Fruit fly (Drosophila melanogaster) whole organism, embryonic: Measurements from ENCODE around the gene CG13012.

Experiments used
- ATbp ChIP-seq: fragments of 200-800 bp; sonication (Bioruptor generic); optimal IDR thresholded peaks from 2 replicates; lab custom pipeline; 2017; ENCODE audit warnings: missing biosample characterization, mild to moderate bottlenecking, missing genetic modification characterization, missing genetic modification reagents
- CG10147 ChIP-seq: fragments of 200-800 bp; sonication (Bioruptor generic); optimal IDR thresholded peaks from 2 replicates; lab custom pipeline; 2019; ENCODE audit warnings: missing biosample characterization, mild to moderate bottlenecking, missing genetic modification characterization, moderate library complexity
- CG11723 ChIP-seq: fragments of 200-800 bp; sonication (Bioruptor generic); optimal IDR thresholded peaks from 2 replicates; lab custom pipeline; 2017; ENCODE audit warnings: missing biosample characterization, mild to moderate bottlenecking, missing genetic modification characterization
- CG13287 ChIP-seq: fragments of 200-800 bp; sonication (Bioruptor generic); IDR thresholded peaks from 2 replicates; pipeline ENCODE4 v1.3.6; 2022; ENCODE audit warnings: missing biosample characterization, missing genetic modification characterization; ENCODE audit not compliant: partially characterized antibody
- CG1529 ChIP-seq: fragments of 200-800 bp; sonication (Bioruptor generic); optimal IDR thresholded peaks from 3 replicates; lab custom pipeline; 2018; ENCODE audit warnings: missing biosample characterization, missing genetic modification characterization
- CG17359 ChIP-seq: fragments of 200-800 bp; sonication (Bioruptor generic); optimal IDR thresholded peaks from 3 replicates; lab custom pipeline; 2018; ENCODE audit warnings: missing biosample characterization, mild to moderate bottlenecking, missing genetic modification characterization, moderate library complexity
- CG2875 ChIP-seq: fragments of 200-800 bp; sonication (Bioruptor generic); optimal IDR thresholded peaks from 2 replicates; lab custom pipeline; 2017; ENCODE audit warnings: missing biosample characterization, mild to moderate bottlenecking, missing genetic modification characterization, missing genetic modification reagents
- CG3995 ChIP-seq: fragments of 200-800 bp; sonication (Bioruptor generic); optimal IDR thresholded peaks from 3 replicates; lab custom pipeline; 2016; ENCODE audit warnings: missing biosample characterization, missing genetic modification characterization
- CG4328 ChIP-seq: fragments of 200-800 bp; sonication (Bioruptor generic); optimal IDR thresholded peaks from 3 replicates; lab custom pipeline; 2017; ENCODE audit warnings: missing biosample characterization, missing genetic modification reagents, missing genetic modification characterization
- CG4404 ChIP-seq: fragments of 200-800 bp; sonication (Bioruptor generic); IDR thresholded peaks from 2 replicates; pipeline ENCODE4 v1.3.6; 2022; ENCODE audit warnings: missing biosample characterization, missing genetic modification characterization
- CG4820 ChIP-seq: fragments of 200-800 bp; sonication (Bioruptor generic); optimal IDR thresholded peaks from 3 replicates; lab custom pipeline; 2016; ENCODE audit warnings: missing biosample characterization, missing genetic modification characterization
- CG5180 ChIP-seq: fragments of 200-800 bp; sonication (Bioruptor generic); optimal IDR thresholded peaks from 3 replicates; lab custom pipeline; 2017; ENCODE audit warnings: missing biosample characterization, missing genetic modification characterization, mild to moderate bottlenecking, moderate library complexity, missing genetic modification reagents
- CG6654 ChIP-seq: fragments of 200-800 bp; sonication (Bioruptor generic); optimal IDR thresholded peaks from 2 replicates; lab custom pipeline; 2017; ENCODE audit warnings: missing biosample characterization, mild to moderate bottlenecking, missing genetic modification characterization
- CG7556 ChIP-seq: fragments of 200-800 bp; sonication (Bioruptor generic); optimal IDR thresholded peaks from 2 replicates; lab custom pipeline; 2017; ENCODE audit warnings: missing biosample characterization, mild to moderate bottlenecking, missing genetic modification characterization
- CHES-1-like ChIP-seq: fragments of 200-800 bp; sonication (Bioruptor generic); optimal IDR thresholded peaks from 2 replicates; lab custom pipeline; 2016; ENCODE audit warnings: missing biosample characterization, missing genetic modification characterization
- Dbx ChIP-seq: fragments of 200-800 bp; sonication (Bioruptor generic); IDR thresholded peaks from 3 replicates; pipeline ENCODE4 v1.3.6; 2022; ENCODE audit warnings: missing biosample characterization, missing genetic modification characterization
- Fer1 ChIP-seq: fragments of 200-800 bp; sonication (Bioruptor generic); optimal IDR thresholded peaks from 2 replicates; lab custom pipeline; 2017; ENCODE audit warnings: missing biosample characterization, mild to moderate bottlenecking, missing genetic modification characterization
- GATAe ChIP-seq: fragments of 200-800 bp; sonication (Bioruptor generic); conservative IDR thresholded peaks from 2 replicates; pipeline ENCODE4 v1.3.6; 2022; ENCODE audit warnings: missing biosample characterization, missing genetic modification characterization
- H15 ChIP-seq: fragments of 200-800 bp; sonication (Bioruptor generic); IDR thresholded peaks from 3 replicates; pipeline ENCODE4 v1.3.6; 2022; ENCODE audit warnings: missing biosample characterization, missing genetic modification characterization
- HLH3B ChIP-seq: fragments of 200-800 bp; sonication (Bioruptor generic); IDR thresholded peaks from 2 replicates; pipeline ENCODE4 v1.3.6; 2022; ENCODE audit warnings: missing biosample characterization, missing genetic modification characterization
- MBD-R2 ChIP-seq: fragments of 200-800 bp; sonication (Bioruptor generic); IDR thresholded peaks from 2 replicates; pipeline ENCODE4 v1.3.6; 2022; ENCODE audit warnings: missing biosample characterization, missing genetic modification characterization
- NC2α ChIP-seq: fragments of 200-800 bp; sonication (Bioruptor generic); optimal IDR thresholded peaks from 2 replicates; lab custom pipeline; 2016; ENCODE audit warnings: missing biosample characterization, missing genetic modification characterization
- NC2β ChIP-seq: fragments of 200-800 bp; sonication (Bioruptor generic); optimal IDR thresholded peaks from 2 replicates; lab custom pipeline; 2016; ENCODE audit warnings: missing biosample characterization, missing genetic modification characterization
- Rx ChIP-seq: fragments of 200-800 bp; sonication (Bioruptor generic); IDR thresholded peaks from 2 replicates; pipeline ENCODE4 v1.3.6; 2022; ENCODE audit warnings: missing biosample characterization, missing genetic modification characterization
- Stat92E ChIP-seq, 3 experiments: fragments of >200 bp in 2 of 3; fragments of 200-800 bp in 1 of 3; sonication (Bioruptor generic) in 1 of 3; optimal IDR thresholded peaks; 2 replicates each; lab custom pipeline; 2017 to 2019; ENCODE audit warnings: missing biosample characterization in 3 of 3, missing genetic modification characterization in 3 of 3, mild to moderate bottlenecking in 1 of 3, moderate library complexity in 1 of 3
- bbx ChIP-seq: fragments of 200-800 bp; sonication (Bioruptor generic); IDR thresholded peaks from 2 replicates; pipeline ENCODE4 v1.3.6; 2022; ENCODE audit warnings: missing biosample characterization, missing genetic modification characterization; ENCODE audit not compliant: partially characterized antibody
- br ChIP-seq: fragments of >200 bp; optimal IDR thresholded peaks from 2 replicates; lab custom pipeline; 2017
- cas ChIP-seq: fragments of 200-800 bp; sonication (Bioruptor generic); IDR thresholded peaks from 2 replicates; pipeline ENCODE4 v1.3.6; 2022; ENCODE audit warnings: missing biosample characterization, missing genetic modification characterization
- dm ChIP-seq: fragments of 200-800 bp; sonication (Bioruptor generic); optimal IDR thresholded peaks from 3 replicates; lab custom pipeline; 2016; ENCODE audit warnings: missing biosample characterization, missing genetic modification characterization
- dysf ChIP-seq: fragments of 200-800 bp; sonication (Bioruptor generic); IDR thresholded peaks from 3 replicates; pipeline ENCODE4 v1.3.6; 2022; ENCODE audit warnings: missing biosample characterization, missing genetic modification characterization
- eve ChIP-seq, 2 experiments: fragments of >200 bp; optimal IDR thresholded peaks; 2 replicates each; lab custom pipeline; 2017; ENCODE audit warnings: missing biosample characterization in 2 of 2, missing genetic modification characterization in 2 of 2
- gce ChIP-seq: fragments of 200-800 bp; sonication (Bioruptor generic); IDR thresholded peaks from 3 replicates; pipeline ENCODE4 v1.3.6; 2022; ENCODE audit warnings: missing biosample characterization, missing genetic modification characterization
- h ChIP-seq: fragments of >200 bp; optimal IDR thresholded peaks from 2 replicates; lab custom pipeline; 2017
- hkb ChIP-seq, 2 experiments: fragments of 200-800 bp in 1 of 2; fragments of >200 bp in 1 of 2; sonication (Bioruptor generic) in 1 of 2; IDR thresholded peaks in 1 of 2; optimal IDR thresholded peaks in 1 of 2; 2 replicates each; pipeline versions ENCODE4 v1.3.6 to Lab custom; 2017 to 2022; ENCODE audit warnings: missing biosample characterization in 1 of 2, missing genetic modification characterization in 1 of 2
- lmd ChIP-seq: fragments of 200-800 bp; sonication (Bioruptor generic); IDR thresholded peaks from 2 replicates; pipeline ENCODE4 v1.3.6; 2022; ENCODE audit warnings: missing biosample characterization, missing genetic modification characterization
- lov ChIP-seq, 2 experiments: fragments of 200-800 bp in 1 of 2; fragments of >200 bp in 1 of 2; sonication (Bioruptor generic) in 1 of 2; IDR thresholded peaks in 1 of 2; optimal IDR thresholded peaks in 1 of 2; 2 replicates in 1 of 2; 3 replicates in 1 of 2; pipeline versions ENCODE4 v1.3.6 to Lab custom; 2017 to 2022; ENCODE audit warnings: missing biosample characterization in 1 of 2, missing genetic modification characterization in 1 of 2
- maf-S ChIP-seq: fragments of 200-800 bp; sonication (Bioruptor generic); optimal IDR thresholded peaks from 2 replicates; lab custom pipeline; 2016; ENCODE audit warnings: missing biosample characterization, missing genetic modification characterization
- mld ChIP-seq: fragments of 200-800 bp; sonication (Bioruptor generic); IDR thresholded peaks from 3 replicates; pipeline ENCODE4 v1.3.6; 2022; ENCODE audit warnings: missing biosample characterization, missing genetic modification characterization; ENCODE audit not compliant: partially characterized antibody
- pb ChIP-seq: fragments of 200-800 bp; sonication (Bioruptor generic); optimal IDR thresholded peaks from 3 replicates; lab custom pipeline; 2016; ENCODE audit warnings: missing biosample characterization, missing genetic modification characterization
- pros ChIP-seq: fragments of 200-800 bp; sonication (Bioruptor generic); optimal IDR thresholded peaks from 3 replicates; lab custom pipeline; 2019; ENCODE audit warnings: missing biosample characterization, mild to moderate bottlenecking, missing genetic modification characterization, moderate library complexity
- rib ChIP-seq: fragments of 200-800 bp; sonication (Bioruptor generic); IDR thresholded peaks from 2 replicates; pipeline ENCODE4 v1.3.6; 2022; ENCODE audit warnings: missing biosample characterization, missing genetic modification characterization
- schlank ChIP-seq: fragments of 200-800 bp; sonication (Bioruptor generic); optimal IDR thresholded peaks from 2 replicates; lab custom pipeline; 2018; ENCODE audit warnings: missing biosample characterization, mild to moderate bottlenecking, missing genetic modification characterization
- slp2 ChIP-seq: fragments of 200-800 bp; sonication (Bioruptor generic); optimal IDR thresholded peaks from 2 replicates; lab custom pipeline; 2016; ENCODE audit warnings: missing biosample characterization, missing genetic modification characterization
- stwl ChIP-seq: fragments of 200-800 bp; sonication (Bioruptor generic); optimal IDR thresholded peaks from 3 replicates; lab custom pipeline; 2018; ENCODE audit warnings: missing biosample characterization, mild to moderate bottlenecking, missing genetic modification characterization, moderate library complexity
- tio ChIP-seq: fragments of 200-800 bp; sonication (Bioruptor generic); optimal IDR thresholded peaks from 2 replicates; lab custom pipeline; 2017; ENCODE audit warnings: missing biosample characterization, missing genetic modification characterization, inconsistent platforms
- vnd ChIP-seq: fragments of 200-800 bp; sonication (Bioruptor generic); IDR thresholded peaks from 3 replicates; pipeline ENCODE4 v1.3.6; 2022; ENCODE audit warnings: missing biosample characterization, missing genetic modification characterization; ENCODE audit not compliant: partially characterized antibody
- vvl ChIP-seq: fragments of 200-800 bp; sonication (Bioruptor generic); IDR thresholded peaks from 2 replicates; pipeline ENCODE4 v1.3.6; 2022; ENCODE audit warnings: missing biosample characterization, missing genetic modification characterization
- wor ChIP-seq: fragments of 200-800 bp; sonication (Bioruptor generic); IDR thresholded peaks from 2 replicates; pipeline ENCODE4 v1.3.6; 2022; ENCODE audit warnings: missing biosample characterization, missing genetic modification characterization

The CG13012 gene

dm6 chrX:16637594-16638485, 38.7 kb downstream of the CG13012 start, which contains the start of gene RpS19a (continued):
- TF ChIP-seq CG13287, result no peak
- peak; percentile 14 for TF ChIP-seq tio (GFP tag; lab: Kevin White, UChicago)
- peak; percentile 26; the same call in 1 of the 2 replicates for TF ChIP-seq cas (GFP tag; lab: Robert Waterston, UW)
- TF ChIP-seq lov (optimal IDR thresholded peaks at IDR 0.05; lab: Kevin White, UChicago), result no peak
- peak; percentile 94 for TF ChIP-seq lov (GFP tag; IDR thresholded peaks at IDR 0.05; lab: Robert Waterston, UW)
- peak; percentile 89 for TF ChIP-seq Fer1
- TF ChIP-seq pb (GFP tag; lab: Kevin White, UChicago), result peak; percentile 80
- TF ChIP-seq CG10147 (GFP tag; lab: Kevin White, UChicago), result peak; percentile 64
- TF ChIP-seq vnd, result 0 out of 3 replicates have a peak, but pooled peaks have one; percentile 54
- TF ChIP-seq lmd (GFP tag; lab: Robert Waterston, UW), result peak; percentile 26
- peak; percentile 82 for TF ChIP-seq Rx (GFP tag; lab: Robert Waterston, UW)
- TF ChIP-seq bbx (GFP tag; lab: Robert Waterston, UW), result peak; percentile 11
- TF ChIP-seq h (lab: Kevin White, UChicago), result no peak
- peak; percentile 56 for TF ChIP-seq rib (GFP tag; lab: Robert Waterston, UW)
- peak; percentile 78 for TF ChIP-seq CG2875 (GFP tag; lab: Kevin White, UChicago)
- peak; percentile 83 for TF ChIP-seq ATbp (GFP tag; lab: Kevin White, UChicago)
- no peak; the same call in 1 of the 2 replicates for TF ChIP-seq MBD-R2 (GFP tag; lab: Robert Waterston, UW)
- TF ChIP-seq NC2α (GFP tag; lab: Kevin White, UChicago), result peak; percentile 9
- no peak for TF ChIP-seq eve (GFP tag; optimal IDR thresholded peaks at IDR 0.05; lab: Kevin White, UChicago)
- peak; percentile 79 for TF ChIP-seq vvl (GFP tag; lab: Robert Waterston, UW)
- TF ChIP-seq slp2 (GFP tag; lab: Kevin White, UChicago), result peak; percentile 49
- TF ChIP-seq CG3995 (GFP tag; lab: Kevin White, UChicago), result peak; percentile 25
- no peak; the same call in 1 of the 2 replicates for TF ChIP-seq GATAe (GFP tag; lab: Robert Waterston, UW)
- peak; percentile 87 for TF ChIP-seq NC2β (GFP tag; lab: Kevin White, UChicago)
- TF ChIP-seq Dbx (GFP tag; lab: Robert Waterston, UW), result peak; percentile 66
- TF ChIP-seq CG1529 (GFP tag; lab: Kevin White, UChicago), result peak; percentile 81
- peak; percentile 56 for TF ChIP-seq HLH3B (GFP tag; lab: Robert Waterston, UW)
- no peak for TF ChIP-seq hkb (optimal IDR thresholded peaks at IDR 0.05; lab: Kevin White, UChicago)
- peak; percentile 70 for TF ChIP-seq hkb (GFP tag; IDR thresholded peaks at IDR 0.05; lab: Robert Waterston, UW)
- TF ChIP-seq dysf, result peak; percentile 67
- TF ChIP-seq H15 (GFP tag; lab: Robert Waterston, UW), result peak; percentile 67; the same call in 2 of the 3 replicates
- peak; percentile 85 for TF ChIP-seq schlank (tag; lab: Kevin White, UChicago)
- TF ChIP-seq stwl (tag; lab: Kevin White, UChicago), result peak; percentile 21
- peak; percentile 55 for TF ChIP-seq CG6654 (GFP tag; lab: Kevin White, UChicago)
- peak; percentile 85 for TF ChIP-seq dm (GFP tag; lab: Kevin White, UChicago)
- TF ChIP-seq mld (GFP tag; lab: Robert Waterston, UW), result 0 out of 3 replicates have a peak, but pooled peaks have one; percentile 4
- peak; percentile 62 for TF ChIP-seq CG17359 (tag; lab: Kevin White, UChicago)
- peak; percentile 72 for TF ChIP-seq CG7556 (GFP tag; lab: Kevin White, UChicago)
- peak; percentile 68 for TF ChIP-seq CG11723 (GFP tag; lab: Kevin White, UChicago)
- no peak for TF ChIP-seq br (lab: Kevin White, UChicago)
- peak; percentile 38 for TF ChIP-seq CG4820 (GFP tag; lab: Kevin White, UChicago)
- TF ChIP-seq Stat92E (GFP tag; optimal IDR thresholded peaks at IDR 0.05; lab: Kevin White, UChicago), result peak in 1 of 3 experiments; percentile 35
- no peak for TF ChIP-seq CHES-1-like (GFP tag; lab: Kevin White, UChicago)
- peak; percentile 84 for TF ChIP-seq gce (GFP tag; lab: Robert Waterston, UW)
- no peak for TF ChIP-seq wor (GFP tag; lab: Robert Waterston, UW)
- TF ChIP-seq pros (GFP tag; lab: Kevin White, UChicago), result peak; percentile 40
- TF ChIP-seq CG4328 (GFP tag; lab: Kevin White, UChicago), result peak; percentile 85
- no peak for TF ChIP-seq CG4404 (GFP tag; lab: Robert Waterston, UW)
- peak; percentile 73 for TF ChIP-seq CG5180 (GFP tag; lab: Kevin White, UChicago)
- TF ChIP-seq maf-S (GFP tag; lab: Kevin White, UChicago), result no peak
